Fruit fly (Drosophila melanogaster) whole organism, prepupa: Measurements from ENCODE around the gene CG7320.

Experiments
- CG11762 ChIP-seq: fragments of 200-800 bp; sonication (Bioruptor generic); optimal IDR thresholded peaks from 3 replicates; lab custom pipeline; 2016; ENCODE audit warnings: missing biosample characterization, missing genetic modification characterization; ENCODE audit not compliant: insufficient read depth
- CG16779 ChIP-seq: fragments of 200-800 bp; sonication (Bioruptor generic); optimal IDR thresholded peaks from 3 replicates; lab custom pipeline; 2017; ENCODE audit warnings: missing biosample characterization, mild to moderate bottlenecking, missing genetic modification characterization
- CG6792 ChIP-seq: fragments of 200-800 bp; sonication (Bioruptor generic); optimal IDR thresholded peaks from 3 replicates; lab custom pipeline; 2016; ENCODE audit warnings: missing biosample characterization, missing genetic modification characterization
- CG8632 ChIP-seq: fragments of 200-800 bp; sonication (Bioruptor generic); optimal IDR thresholded peaks from 3 replicates; lab custom pipeline; 2016; ENCODE audit warnings: missing biosample characterization, missing genetic modification characterization
- Met ChIP-seq: fragments of 200-800 bp; sonication (Bioruptor generic); optimal IDR thresholded peaks from 3 replicates; lab custom pipeline; 2016; ENCODE audit warnings: missing biosample characterization, missing genetic modification characterization
- OdsH ChIP-seq: fragments of 200-800 bp; sonication (Bioruptor generic); optimal IDR thresholded peaks from 3 replicates; lab custom pipeline; 2016; ENCODE audit warnings: missing biosample characterization, missing genetic modification characterization
- Sox102F ChIP-seq: fragments of 200-800 bp; sonication (Bioruptor generic); optimal IDR thresholded peaks from 2 replicates; lab custom pipeline; 2016; ENCODE audit warnings: missing biosample characterization, mild to moderate bottlenecking, missing genetic modification characterization
- acj6 ChIP-seq: fragments of 200-800 bp; sonication (Bioruptor generic); optimal IDR thresholded peaks from 3 replicates; lab custom pipeline; 2016; ENCODE audit warnings: missing biosample characterization, missing genetic modification characterization
- net ChIP-seq: fragments of 200-800 bp; sonication (Bioruptor generic); optimal IDR thresholded peaks from 3 replicates; lab custom pipeline; 2016; ENCODE audit warnings: missing biosample characterization, missing genetic modification characterization
- topi ChIP-seq: fragments of 200-800 bp; sonication (Bioruptor generic); optimal IDR thresholded peaks from 3 replicates; lab custom pipeline; 2016; ENCODE audit warnings: missing biosample characterization, missing genetic modification characterization

DNA sequence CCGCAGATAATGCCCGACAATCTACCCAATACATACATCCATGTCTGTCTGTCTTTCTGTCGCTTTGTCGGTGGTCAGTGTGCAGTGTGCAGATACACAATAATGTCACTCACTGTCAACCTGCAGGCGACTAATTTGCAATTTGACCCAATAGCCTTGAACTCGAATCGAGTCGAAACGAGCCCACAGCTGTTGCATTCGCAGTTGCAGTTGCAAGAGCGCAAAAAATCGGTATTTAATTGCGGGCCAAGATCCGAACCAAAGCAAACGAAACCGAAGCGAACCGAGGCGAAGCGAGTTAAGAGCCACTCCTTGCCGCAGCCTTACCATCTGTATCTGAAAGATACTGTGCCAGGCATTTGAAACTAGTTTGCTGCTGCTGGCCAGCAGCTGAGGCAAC is 26.5 kb upstream of the CG7320 start:
- TF ChIP-seq Met (GFP tag; lab: Kevin White, UChicago): no peak
- no peak for TF ChIP-seq CG11762 (GFP tag; lab: Kevin White, UChicago)
- TF ChIP-seq CG16779 (tag; lab: Kevin White, UChicago): no peak
- no peak for TF ChIP-seq acj6 (GFP tag; lab: Kevin White, UChicago)
- no peak for TF ChIP-seq net (GFP tag; lab: Kevin White, UChicago)
- TF ChIP-seq CG6792 (GFP tag; lab: Kevin White, UChicago): no peak
- TF ChIP-seq OdsH (GFP tag; lab: Kevin White, UChicago): no peak
- no peak for TF ChIP-seq CG8632 (GFP tag; lab: Kevin White, UChicago)
- TF ChIP-seq Sox102F: no peak
- no peak for TF ChIP-seq topi (GFP tag; lab: Kevin White, UChicago)
